Fruit fly (Drosophila melanogaster) whole organism, prepupa: ENCODE measurements around the gene CG6231.

Experiments used
- Blimp-1 ChIP-seq: fragments of 200-800 bp; sonication (Bioruptor generic); optimal IDR thresholded peaks from 3 replicates; lab custom pipeline; 2017; ENCODE audit warnings: missing biosample characterization, missing genetic modification characterization, mild to moderate bottlenecking, moderate library complexity, missing genetic modification reagents
- CG10631 ChIP-seq: fragments of 200-800 bp; sonication (Bioruptor generic); optimal IDR thresholded peaks from 2 replicates; lab custom pipeline; 2016; ENCODE audit warnings: missing biosample characterization, missing genetic modification characterization
- CG10669 ChIP-seq: fragments of 200-800 bp; sonication (Bioruptor generic); optimal IDR thresholded peaks from 3 replicates; lab custom pipeline; 2018; ENCODE audit warnings: missing biosample characterization, mild to moderate bottlenecking, missing genetic modification characterization, moderate library complexity
- CG11762 ChIP-seq: fragments of 200-800 bp; sonication (Bioruptor generic); optimal IDR thresholded peaks from 3 replicates; lab custom pipeline; 2016; ENCODE audit warnings: missing biosample characterization, missing genetic modification characterization; ENCODE audit not compliant: insufficient read depth
- CG11902 ChIP-seq: fragments of 200-800 bp; sonication (Bioruptor generic); optimal IDR thresholded peaks from 3 replicates; lab custom pipeline; 2016; ENCODE audit warnings: missing biosample characterization, missing genetic modification characterization
- CG1621 ChIP-seq: fragments of 200-800 bp; sonication (Bioruptor generic); optimal IDR thresholded peaks from 3 replicates; lab custom pipeline; 2018; ENCODE audit warnings: missing biosample characterization, mild to moderate bottlenecking, missing genetic modification characterization
- CG16779 ChIP-seq: fragments of 200-800 bp; sonication (Bioruptor generic); optimal IDR thresholded peaks from 3 replicates; lab custom pipeline; 2017; ENCODE audit warnings: missing biosample characterization, mild to moderate bottlenecking, missing genetic modification characterization
- CG3032 ChIP-seq: fragments of 200-800 bp; optimal IDR thresholded peaks from 2 replicates; lab custom pipeline; 2019; ENCODE audit warnings: missing biosample characterization, mild to moderate bottlenecking, missing genetic modification characterization, moderate library complexity
- CG31627 ChIP-seq: fragments of 200-800 bp; sonication (Bioruptor generic); optimal IDR thresholded peaks from 3 replicates; lab custom pipeline; 2016; ENCODE audit warnings: missing biosample characterization, missing genetic modification characterization
- CG3919 ChIP-seq: fragments of 200-800 bp; sonication (Bioruptor generic); optimal IDR thresholded peaks from 3 replicates; lab custom pipeline; 2016; ENCODE audit warnings: missing biosample characterization, missing genetic modification characterization
- CG4318 ChIP-seq: fragments of 200-800 bp; sonication (Bioruptor generic); optimal IDR thresholded peaks from 3 replicates; lab custom pipeline; 2017; ENCODE audit warnings: missing biosample characterization, mild to moderate bottlenecking, missing genetic modification characterization
- CG6163 ChIP-seq: fragments of 200-800 bp; sonication (Bioruptor generic); IDR thresholded peaks from 3 replicates; pipeline ENCODE4 v1.3.6; 2022; ENCODE audit warnings: missing biosample characterization, missing genetic modification characterization
- CG6276 ChIP-seq: fragments of 200-800 bp; sonication (Bioruptor generic); optimal IDR thresholded peaks from 2 replicates; lab custom pipeline; 2017; ENCODE audit warnings: missing biosample characterization, mild to moderate bottlenecking, missing genetic modification characterization
- CG6854 ChIP-seq: fragments of 200-800 bp; sonication (Bioruptor generic); optimal IDR thresholded peaks from 2 replicates; lab custom pipeline; 2017; ENCODE audit warnings: missing biosample characterization, mild to moderate bottlenecking, missing genetic modification characterization
- CG7368 ChIP-seq: fragments of 200-800 bp; sonication (Bioruptor generic); optimal IDR thresholded peaks from 3 replicates; lab custom pipeline; 2016; ENCODE audit warnings: missing biosample characterization, missing genetic modification characterization
- CG8119 ChIP-seq: fragments of 200-800 bp; sonication (Bioruptor generic); IDR thresholded peaks from 3 replicates; pipeline ENCODE4 v1.3.6; 2022; ENCODE audit warnings: missing biosample characterization, missing genetic modification characterization
- CG8632 ChIP-seq: fragments of 200-800 bp; sonication (Bioruptor generic); optimal IDR thresholded peaks from 3 replicates; lab custom pipeline; 2016; ENCODE audit warnings: missing biosample characterization, missing genetic modification characterization
- CG9139 ChIP-seq: fragments of 200-800 bp; sonication (Bioruptor generic); optimal IDR thresholded peaks from 3 replicates; lab custom pipeline; 2017; ENCODE audit warnings: missing biosample characterization, mild to moderate bottlenecking, missing genetic modification characterization
- Eip75B ChIP-seq: fragments of 200-800 bp; sonication (Bioruptor generic); optimal IDR thresholded peaks from 3 replicates; lab custom pipeline; 2016; ENCODE audit warnings: missing biosample characterization, missing genetic modification characterization
- Eip78C ChIP-seq: fragments of 200-800 bp; sonication (Bioruptor generic); peaks from one replicate; lab custom pipeline; 2016; ENCODE audit warnings: missing biosample characterization, missing genetic modification characterization
- Ets96B ChIP-seq: fragments of 200-800 bp; optimal IDR thresholded peaks from 2 replicates; lab custom pipeline; 2019; ENCODE audit warnings: missing biosample characterization, mild to moderate bottlenecking, missing genetic modification characterization, moderate library complexity
- Hr38 ChIP-seq: sonication (Bioruptor generic); optimal IDR thresholded peaks from 2 replicates; lab custom pipeline; 2016; ENCODE audit warnings: missing biosample characterization, missing genetic modification characterization
- Hr4 ChIP-seq: fragments of 200-800 bp; sonication (Bioruptor generic); optimal IDR thresholded peaks from 3 replicates; lab custom pipeline; 2016; ENCODE audit warnings: missing biosample characterization, missing genetic modification characterization
- Sox102F ChIP-seq: fragments of 200-800 bp; sonication (Bioruptor generic); optimal IDR thresholded peaks from 2 replicates; lab custom pipeline; 2016; ENCODE audit warnings: missing biosample characterization, mild to moderate bottlenecking, missing genetic modification characterization
- Sox15 ChIP-seq: fragments of 200-800 bp; sonication (Bioruptor generic); optimal IDR thresholded peaks from 3 replicates; lab custom pipeline; 2016; ENCODE audit warnings: missing biosample characterization, missing genetic modification characterization
- achi ChIP-seq: fragments of 200-800 bp; sonication (Bioruptor generic); optimal IDR thresholded peaks from 3 replicates; lab custom pipeline; 2016; ENCODE audit warnings: missing biosample characterization, missing genetic modification characterization
- dac ChIP-seq: fragments of 200-800 bp; sonication (Bioruptor generic); optimal IDR thresholded peaks from 2 replicates; lab custom pipeline; 2017; ENCODE audit warnings: missing biosample characterization, mild to moderate bottlenecking, missing genetic modification characterization
- eg ChIP-seq: fragments of 200-800 bp; sonication (Bioruptor generic); IDR thresholded peaks from 3 replicates; pipeline ENCODE4 v1.3.6; 2022; ENCODE audit warnings: missing biosample characterization, missing genetic modification characterization
- esn ChIP-seq: fragments of 200-800 bp; sonication (Bioruptor generic); optimal IDR thresholded peaks from 2 replicates; lab custom pipeline; 2016; ENCODE audit warnings: missing biosample characterization, mild to moderate bottlenecking, missing genetic modification characterization, moderate library complexity
- fkh ChIP-seq: fragments of 200-800 bp; sonication (Bioruptor generic); optimal IDR thresholded peaks from 3 replicates; lab custom pipeline; 2017; ENCODE audit warnings: missing biosample characterization, mild to moderate bottlenecking, missing genetic modification characterization, moderate library complexity
- lz ChIP-seq: fragments of 200-800 bp; sonication (Bioruptor generic); optimal IDR thresholded peaks from 3 replicates; lab custom pipeline; 2016; ENCODE audit warnings: missing biosample characterization, missing genetic modification characterization
- net ChIP-seq: fragments of 200-800 bp; sonication (Bioruptor generic); optimal IDR thresholded peaks from 3 replicates; lab custom pipeline; 2016; ENCODE audit warnings: missing biosample characterization, missing genetic modification characterization
- pdm3 ChIP-seq: fragments of 200-800 bp; sonication (Bioruptor generic); optimal IDR thresholded peaks from 3 replicates; lab custom pipeline; 2016; ENCODE audit warnings: missing biosample characterization, missing genetic modification characterization
- salr ChIP-seq, 2 experiments: fragments of 200-800 bp; sonication (Bioruptor generic); optimal IDR thresholded peaks; 3 replicates each; lab custom pipeline; 2016 to 2018; ENCODE audit warnings: missing biosample characterization in 2 of 2, missing genetic modification characterization in 2 of 2, mild to moderate bottlenecking in 1 of 2
- spab ChIP-seq: fragments of 200-800 bp; sonication (Bioruptor generic); optimal IDR thresholded peaks from 2 replicates; lab custom pipeline; 2017; ENCODE audit warnings: missing biosample characterization, mild to moderate bottlenecking, missing genetic modification characterization, missing genetic modification reagents
- ss ChIP-seq, 2 experiments: fragments of 200-800 bp; sonication (Bioruptor generic); optimal IDR thresholded peaks; 2 replicates in 1 of 2; 3 replicates in 1 of 2; lab custom pipeline; 2017 to 2018; ENCODE audit warnings: mild to moderate bottlenecking in 2 of 2, missing biosample characterization in 2 of 2, missing genetic modification characterization in 2 of 2, moderate library complexity in 1 of 2
- svp ChIP-seq: fragments of 200-800 bp; sonication (Bioruptor generic); peaks from one replicate; lab custom pipeline; 2016; ENCODE audit warnings: missing biosample characterization, missing genetic modification characterization
- topi ChIP-seq: fragments of 200-800 bp; sonication (Bioruptor generic); optimal IDR thresholded peaks from 3 replicates; lab custom pipeline; 2016; ENCODE audit warnings: missing biosample characterization, missing genetic modification characterization
- vri ChIP-seq: fragments of 200-800 bp; sonication (Bioruptor generic); optimal IDR thresholded peaks from 3 replicates; lab custom pipeline; 2016; ENCODE audit warnings: missing biosample characterization, mild to moderate bottlenecking, missing genetic modification characterization

The CG6231 gene

DNA sequence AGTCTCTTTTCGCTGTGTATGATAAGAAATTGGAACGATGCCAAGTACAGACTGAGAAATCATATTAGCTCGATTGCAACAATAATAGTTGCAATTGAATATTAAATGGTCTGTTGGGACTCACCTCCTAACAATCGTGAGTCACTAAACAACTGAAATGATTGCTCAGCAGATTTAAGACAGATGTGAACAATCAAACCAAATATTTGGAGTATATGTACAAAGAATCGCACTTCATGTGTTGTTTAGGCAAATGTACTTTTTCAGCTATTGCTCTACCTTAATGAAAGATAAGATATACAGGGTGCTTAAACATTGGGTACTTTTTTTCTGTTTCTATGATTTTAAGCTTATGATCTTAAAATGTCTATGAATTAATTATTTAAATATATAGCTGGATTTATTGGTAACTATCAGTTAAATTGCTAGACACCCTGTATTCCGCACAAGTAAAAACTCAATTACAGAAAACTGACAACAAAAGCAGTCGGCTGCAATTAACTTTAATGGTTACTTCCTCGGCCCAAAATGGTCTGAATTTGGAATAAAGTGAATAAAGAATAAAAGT is 9.1 kb upstream of the CG6231 start (continued):
- peak; percentile 40 to 66 for TF ChIP-seq ss (GFP tag; optimal IDR thresholded peaks at IDR 0.05; lab: Kevin White, UChicago)
- TF ChIP-seq CG4318 (GFP tag; lab: Kevin White, UChicago), result peak; percentile 68
- TF ChIP-seq CG31627 (GFP tag; lab: Kevin White, UChicago), result peak; percentile 62
- peak; percentile 85 for TF ChIP-seq esn (GFP tag; lab: Kevin White, UChicago)
- peak; percentile 54 for TF ChIP-seq spab (GFP tag; lab: Kevin White, UChicago)
- TF ChIP-seq net, result peak; percentile 78
- TF ChIP-seq Eip75B (GFP tag; lab: Kevin White, UChicago), result peak; percentile 79
- TF ChIP-seq CG7368 (GFP tag; lab: Kevin White, UChicago), result peak; percentile 70
- TF ChIP-seq fkh (GFP tag; lab: Kevin White, UChicago), result peak; percentile 73
- TF ChIP-seq vri, result peak; percentile 79
- TF ChIP-seq Blimp-1 (GFP tag; lab: Kevin White, UChicago), result peak; percentile 61
- peak; percentile 49 for TF ChIP-seq CG11902
- peak; percentile 71 for TF ChIP-seq lz (GFP tag; lab: Kevin White, UChicago)
- peak; percentile 77 for TF ChIP-seq pdm3 (GFP tag; lab: Kevin White, UChicago)
- peak; percentile 59 for TF ChIP-seq CG1621
- TF ChIP-seq topi (GFP tag; lab: Kevin White, UChicago), result peak; percentile 77
- TF ChIP-seq dac (GFP tag; lab: Kevin White, UChicago), result peak; percentile 55
- peak; percentile 86 for TF ChIP-seq Hr4 (GFP tag; lab: Kevin White, UChicago)
- TF ChIP-seq Hr38 (GFP tag; lab: Kevin White, UChicago), result no peak
- peak; percentile 74 for TF ChIP-seq CG3032 (tag; lab: Kevin White, UChicago)
- peak; percentile 76 for TF ChIP-seq achi (GFP tag; lab: Kevin White, UChicago)
- peak; percentile 72 for TF ChIP-seq Ets96B
- peak; percentile 73 for TF ChIP-seq Sox102F (GFP tag; lab: Kevin White, UChicago)

DNA sequence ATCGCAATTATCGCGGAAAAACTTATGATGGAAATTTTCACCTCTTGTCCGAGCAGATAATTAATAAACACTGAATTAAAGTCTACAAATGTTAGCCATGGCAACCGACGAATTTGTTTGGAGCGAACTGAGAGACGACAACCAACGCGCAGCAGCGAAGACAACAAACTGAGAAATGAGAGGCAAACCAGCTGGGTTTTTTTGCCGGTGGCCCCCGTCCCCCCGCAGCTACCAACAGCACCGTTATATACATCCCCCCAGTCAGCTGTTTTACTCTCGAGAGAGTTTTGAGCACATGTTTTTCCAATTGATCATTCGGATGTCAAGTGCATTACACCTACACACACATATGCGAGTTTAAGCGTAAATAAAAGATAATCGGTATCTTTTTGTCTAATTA is 8.5 kb upstream of the CG6231 start:
- TF ChIP-seq CG8119 (GFP tag; lab: Robert Waterston, UW) (0 out of 3 replicates have a peak, but pooled peaks have one; percentile 12), Sox15 (GFP tag; lab: Kevin White, UChicago) (no peak), CG6163 (peak; percentile 56; the same call in 2 of the 3 replicates), CG16779 (tag; lab: Kevin White, UChicago) (peak; percentile 23), CG3919 (GFP tag; lab: Kevin White, UChicago) (peak; percentile 29), salr (GFP tag; optimal IDR thresholded peaks at IDR 0.05; lab: Kevin White, UChicago) (no peak), CG6854 (GFP tag; lab: Kevin White, UChicago) (peak; percentile 22), Eip78C (GFP tag; lab: Kevin White, UChicago) (peak; percentile 72), net (no peak), Sox102F (GFP tag; lab: Kevin White, UChicago) (peak; percentile 16), CG9139 (peak; percentile 43), svp (GFP tag; lab: Kevin White, UChicago) (peak; percentile 83), CG10631 (no peak), CG10669 (no peak), achi (GFP tag; lab: Kevin White, UChicago) (peak; percentile 0), eg (GFP tag; lab: Robert Waterston, UW) (peak; percentile 32; the same call in 1 of the 3 replicates), CG11762 (no peak), CG8632 (no peak)

DNA sequence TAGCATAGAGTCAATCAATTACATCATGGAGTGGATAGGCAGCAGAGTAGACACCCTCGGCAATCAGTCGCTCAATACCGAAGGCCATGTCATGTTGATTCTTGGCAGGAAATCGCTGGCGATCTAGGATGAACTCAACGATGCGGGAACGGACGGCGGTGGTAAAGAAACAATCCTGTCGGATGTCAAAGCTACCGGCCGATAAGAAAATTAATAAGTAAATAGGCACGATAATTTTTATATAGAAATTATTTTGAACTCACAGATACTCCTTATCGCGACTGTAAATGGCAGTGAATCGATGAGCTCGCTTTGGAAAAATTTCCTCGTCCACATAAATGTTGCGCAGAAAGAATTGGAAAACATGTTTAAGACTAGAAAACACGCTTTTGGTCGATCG is 5.5 kb upstream of the CG6231 start:
- TF ChIP-seq CG6276 (no peak), CG10631 (no peak), lz (GFP tag; lab: Kevin White, UChicago) (no peak), dac (GFP tag; lab: Kevin White, UChicago) (no peak), svp (GFP tag; lab: Kevin White, UChicago) (peak; percentile 91)
